Worm (Caenorhabditis elegans) whole organism, midembryonic: ENCODE data around the gene exc-7.

Experiments used
- T22C8.4 ChIP-seq: fragments of 200-800 bp; sonication (Bioruptor generic); IDR thresholded peaks from 2 replicates; pipeline ENCODE4 v1.3.6; 2022; ENCODE audit warnings: missing genetic modification characterization, missing compliant biosample characterization
- cog-1 ChIP-seq: sonication (generic microtip); optimal IDR thresholded peaks from 2 replicates; lab custom pipeline; 2016; ENCODE audit warnings: missing genetic modification characterization, missing compliant biosample characterization
- flt-1 ChIP-seq: fragments of 200-800 bp; sonication (Bioruptor generic); IDR thresholded peaks from 2 replicates; pipeline ENCODE4 v1.3.6; 2022; ENCODE audit warnings: missing genetic modification characterization, missing compliant biosample characterization
- klf-2 ChIP-seq: fragments of 200-800 bp; sonication (Bioruptor generic); conservative IDR thresholded peaks from 2 replicates; pipeline ENCODE4 v1.3.6; 2022; ENCODE audit warnings: missing genetic modification reagents, missing genetic modification characterization, missing compliant biosample characterization
- med-1 ChIP-seq: sonication (generic microtip); optimal IDR thresholded peaks from 2 replicates; lab custom pipeline; 2017; ENCODE audit warnings: missing genetic modification characterization, mild to moderate bottlenecking, missing compliant biosample characterization, antibody characterized with exemption, missing genetic modification reagents; ENCODE audit not compliant: insufficient read depth
- ref-1 ChIP-seq: fragments of 200-800 bp; sonication (Bioruptor generic); conservative IDR thresholded peaks from 2 replicates; pipeline ENCODE4 v1.3.6; 2022; ENCODE audit warnings: missing genetic modification reagents, missing genetic modification characterization, missing compliant biosample characterization
- tab-1 ChIP-seq: fragments of 200-800 bp; sonication (Bioruptor generic); IDR thresholded peaks from 2 replicates; pipeline ENCODE4 v1.3.6; 2022; ENCODE audit warnings: missing genetic modification characterization, missing compliant biosample characterization
- ztf-23 ChIP-seq: fragments of 200-800 bp; sonication (Bioruptor generic); IDR thresholded peaks from 2 replicates; pipeline ENCODE4 v1.3.6; 2022; ENCODE audit warnings: missing genetic modification reagents, missing genetic modification characterization, missing compliant biosample characterization
- ztf-29 ChIP-seq: fragments of 200-800 bp; sonication (Bioruptor generic); IDR thresholded peaks from 2 replicates; pipeline ENCODE4 v1.3.6; 2022; ENCODE audit warnings: missing genetic modification reagents, missing genetic modification characterization, missing compliant biosample characterization

The exc-7 gene

DNA sequence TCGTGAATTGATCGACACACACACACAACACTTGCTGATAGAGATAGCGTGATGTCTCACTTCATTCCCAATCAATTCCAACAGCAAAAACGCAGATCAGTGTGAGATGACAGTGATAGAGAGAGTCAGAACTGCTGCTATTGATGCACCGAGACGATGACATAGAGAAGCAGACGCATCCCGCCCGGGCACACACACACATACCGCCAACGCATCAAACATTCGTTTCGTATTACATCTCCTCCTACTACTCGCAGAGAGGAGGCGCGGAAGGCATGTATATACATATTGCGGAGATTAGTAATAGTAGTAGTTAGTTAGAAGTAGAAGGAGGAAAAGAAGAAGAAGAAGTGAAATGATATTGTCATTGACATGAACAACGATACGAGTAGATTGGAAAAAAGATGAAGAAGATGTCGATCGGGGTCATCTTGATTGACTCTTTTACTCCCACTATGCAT is 43.7 kb downstream of the exc-7 start:
- TF ChIP-seq flt-1 (GFP tag; lab: Robert Waterston, UW) (peak; percentile 50; the same call in 1 of the 2 replicates), ref-1 (GFP tag; lab: Robert Waterston, UW) (no peak), T22C8.4 (0 out of 2 replicates have a peak, but pooled peaks have one; percentile 27), cog-1 (tag; lab: Kevin White, UChicago) (peak; percentile 72), ztf-23 (GFP tag; lab: Robert Waterston, UW) (0 out of 2 replicates have a peak, but pooled peaks have one; percentile 44), tab-1 (GFP tag; lab: Robert Waterston, UW) (no peak), med-1 (GFP tag; lab: Kevin White, UChicago) (no peak), klf-2 (no peak), ztf-29 (GFP tag; lab: Robert Waterston, UW) (no peak)

DNA sequence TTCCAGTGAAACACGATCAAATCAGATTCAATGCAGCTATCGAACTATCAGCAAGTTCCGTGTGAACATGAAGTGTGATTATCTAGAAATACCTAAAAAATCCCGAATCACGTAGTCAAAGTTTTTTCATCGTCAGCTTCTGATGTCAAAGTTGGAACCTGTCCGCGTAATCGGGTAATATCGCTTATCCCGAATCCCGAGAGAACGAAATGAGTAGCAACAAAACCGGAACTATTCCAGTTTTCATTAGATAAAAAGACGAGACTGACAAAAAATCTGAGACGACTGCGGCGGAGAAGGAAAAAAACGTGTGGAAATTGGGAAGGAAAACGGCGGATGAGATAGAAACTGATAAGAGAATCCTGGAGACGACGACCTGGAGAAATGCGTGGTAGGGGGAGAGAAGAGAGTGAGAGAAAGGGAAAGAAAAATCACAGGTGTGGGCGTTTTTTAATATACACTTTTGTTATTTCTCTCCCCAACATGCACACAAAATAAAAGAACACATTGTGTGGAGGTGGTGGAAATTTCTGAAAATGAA is 44.3 kb downstream of the exc-7 start:
- TF ChIP-seq klf-2 (no peak), cog-1 (tag; lab: Kevin White, UChicago) (no peak), T22C8.4 (no peak), flt-1 (GFP tag; lab: Robert Waterston, UW) (no peak), med-1 (GFP tag; lab: Kevin White, UChicago) (no peak), ref-1 (GFP tag; lab: Robert Waterston, UW) (no peak), ztf-29 (GFP tag; lab: Robert Waterston, UW) (no peak), tab-1 (GFP tag; lab: Robert Waterston, UW) (no peak), ztf-23 (GFP tag; lab: Robert Waterston, UW) (no peak)

DNA sequence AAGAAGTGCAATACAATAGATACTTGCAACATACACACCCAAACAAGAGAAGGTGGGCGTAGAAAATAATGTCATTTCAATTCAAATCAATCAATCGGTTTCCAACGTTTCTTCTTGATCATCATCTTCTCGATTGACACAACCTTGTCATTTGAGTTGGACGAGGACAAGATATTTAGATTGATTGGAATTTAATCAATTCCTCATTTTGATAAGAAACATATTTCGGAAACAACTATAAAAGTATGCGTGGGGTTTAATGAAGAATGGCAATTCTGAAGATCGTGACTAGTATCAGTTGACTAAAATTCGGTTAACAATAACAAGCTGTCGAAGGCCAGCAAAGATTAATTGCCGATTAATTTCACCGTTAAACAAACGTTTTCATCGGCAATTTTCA is 44.8 kb downstream of the exc-7 start:
- TF ChIP-seq ztf-29 (GFP tag; lab: Robert Waterston, UW), result no peak
- no peak for TF ChIP-seq med-1 (GFP tag; lab: Kevin White, UChicago)
- TF ChIP-seq flt-1 (GFP tag; lab: Robert Waterston, UW), result no peak
- no peak for TF ChIP-seq ref-1 (GFP tag; lab: Robert Waterston, UW)
- TF ChIP-seq ztf-23 (GFP tag; lab: Robert Waterston, UW), result no peak
- TF ChIP-seq T22C8.4, result no peak
- TF ChIP-seq cog-1 (tag; lab: Kevin White, UChicago), result no peak
- TF ChIP-seq tab-1 (GFP tag; lab: Robert Waterston, UW), result no peak
- TF ChIP-seq klf-2, result no peak

DNA sequence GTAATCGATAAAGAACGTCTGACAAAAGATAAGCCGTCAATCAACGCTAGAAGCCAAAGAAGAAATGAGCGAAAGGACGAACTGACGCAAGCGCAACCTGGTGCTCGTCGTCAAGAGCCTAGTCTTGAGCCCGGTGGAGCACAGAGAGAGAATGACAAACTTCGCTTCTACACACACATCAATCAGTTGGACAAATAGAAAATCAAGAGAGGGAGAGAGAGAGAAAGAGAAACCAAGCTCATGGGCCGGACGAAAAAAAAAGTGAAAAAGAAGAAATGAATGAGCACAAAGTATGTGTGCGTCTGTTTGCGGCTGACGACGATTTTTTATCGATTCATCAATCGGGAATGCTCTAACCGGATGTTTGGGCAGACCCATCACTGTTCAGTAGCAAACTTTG is 45.4 kb downstream of the exc-7 start:
- TF ChIP-seq ztf-29 (GFP tag; lab: Robert Waterston, UW) (no peak), flt-1 (GFP tag; lab: Robert Waterston, UW) (no peak), klf-2 (no peak), T22C8.4 (no peak), cog-1 (tag; lab: Kevin White, UChicago) (no peak), ztf-23 (GFP tag; lab: Robert Waterston, UW) (no peak), med-1 (GFP tag; lab: Kevin White, UChicago) (no peak), ref-1 (GFP tag; lab: Robert Waterston, UW) (no peak), tab-1 (GFP tag; lab: Robert Waterston, UW) (no peak)

DNA sequence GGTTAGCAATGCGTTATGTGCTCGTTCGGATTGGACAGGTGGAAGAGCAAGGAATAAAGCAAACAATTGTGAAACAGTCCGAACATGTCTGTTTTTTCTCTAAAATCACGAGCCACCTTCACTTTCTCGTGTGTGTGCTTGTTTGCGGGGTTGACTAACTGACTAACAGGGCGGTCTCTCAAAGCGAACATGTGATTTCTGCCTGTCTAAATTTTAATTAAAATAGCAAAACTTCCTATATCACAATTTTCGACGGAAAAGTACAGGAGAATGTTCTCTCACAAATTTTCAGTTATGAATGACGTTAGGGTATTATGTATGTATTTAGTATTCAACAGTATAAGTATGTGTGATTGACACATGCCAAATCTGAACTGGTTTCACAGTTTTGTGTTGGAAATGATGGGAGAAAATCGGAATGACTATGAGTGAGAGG is 46.2 kb downstream of the exc-7 start:
- TF ChIP-seq klf-2, result no peak
- TF ChIP-seq tab-1 (GFP tag; lab: Robert Waterston, UW), result no peak
- no peak for TF ChIP-seq ztf-29 (GFP tag; lab: Robert Waterston, UW)
- no peak for TF ChIP-seq flt-1 (GFP tag; lab: Robert Waterston, UW)
- TF ChIP-seq T22C8.4, result no peak
- no peak for TF ChIP-seq med-1 (GFP tag; lab: Kevin White, UChicago)
- no peak for TF ChIP-seq cog-1 (tag; lab: Kevin White, UChicago)
- TF ChIP-seq ztf-23 (GFP tag; lab: Robert Waterston, UW), result no peak

- TF ChIP-seq ztf-23 (GFP tag; lab: Robert Waterston, UW), result no peak
- TF ChIP-seq flt-1 (GFP tag; lab: Robert Waterston, UW), result no peak
- no peak for TF ChIP-seq T22C8.4
- TF ChIP-seq cog-1 (tag; lab: Kevin White, UChicago), result no peak
- TF ChIP-seq ref-1 (GFP tag; lab: Robert Waterston, UW), result no peak
- TF ChIP-seq med-1 (GFP tag; lab: Kevin White, UChicago), result no peak
- TF ChIP-seq klf-2, result no peak
- TF ChIP-seq tab-1 (GFP tag; lab: Robert Waterston, UW), result no peak
- no peak for TF ChIP-seq ztf-29 (GFP tag; lab: Robert Waterston, UW)
Measured at ce11 chrII:9624110-9624695, 48.4 kb downstream of the exc-7 start, which contains the start of the genes dnj-20 and ZK1307.8. Gene dnj-20 (minus strand): TSS chrII:9624176. Gene ZK1307.8 (plus strand): TSS chrII:9624613.

DNA sequence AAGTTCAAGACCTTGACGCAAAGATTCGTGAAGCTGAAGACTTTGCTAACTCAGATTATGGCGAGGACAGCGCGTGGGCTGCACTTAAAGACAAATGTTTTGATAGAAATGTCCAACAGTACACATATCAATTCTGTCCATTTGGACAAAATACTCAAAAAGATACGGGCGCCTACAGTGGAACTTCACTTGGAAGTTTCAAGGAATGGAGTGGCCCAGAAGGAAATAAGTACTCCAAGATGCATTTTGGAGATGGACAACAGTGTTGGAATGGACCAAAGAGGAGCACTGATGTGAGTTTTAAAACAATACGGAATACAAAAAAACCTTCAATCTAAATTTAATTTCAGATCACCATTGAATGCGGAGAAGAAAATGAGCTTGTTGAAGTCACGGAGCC is 50.2 kb downstream of the exc-7 start:
- no peak for TF ChIP-seq ztf-23 (GFP tag; lab: Robert Waterston, UW)
- TF ChIP-seq T22C8.4, result no peak
- no peak for TF ChIP-seq ref-1 (GFP tag; lab: Robert Waterston, UW)
- TF ChIP-seq klf-2, result no peak
- no peak for TF ChIP-seq ztf-29 (GFP tag; lab: Robert Waterston, UW)
- no peak for TF ChIP-seq flt-1 (GFP tag; lab: Robert Waterston, UW)
- no peak for TF ChIP-seq tab-1 (GFP tag; lab: Robert Waterston, UW)
- TF ChIP-seq cog-1 (tag; lab: Kevin White, UChicago), result no peak
- TF ChIP-seq med-1 (GFP tag; lab: Kevin White, UChicago), result no peak
